Worm (Caenorhabditis elegans) whole organism, young adult: ENCODE results near the gene dmsr-6.

Source experiments
- D2030.7 ChIP-seq: fragments of 200-800 bp; sonication (Bioruptor generic); IDR thresholded peaks from 2 replicates; pipeline ENCODE4 v1.3.6; 2022; ENCODE audit warnings: missing genetic modification reagents, missing genetic modification characterization, missing compliant biosample characterization
- F37B4.10 ChIP-seq: fragments of 200-800 bp; sonication (Bioruptor generic); IDR thresholded peaks from 2 replicates; pipeline ENCODE4 v1.3.6; 2022; ENCODE audit warnings: missing genetic modification characterization, missing compliant biosample characterization
- T26A5.8 ChIP-seq: sonication (generic microtip); optimal IDR thresholded peaks from 2 replicates; lab custom pipeline; 2016; ENCODE audit warnings: missing genetic modification characterization, missing compliant biosample characterization
- Y95B8A.8 ChIP-seq: fragments of 200-800 bp; sonication (Bioruptor generic); IDR thresholded peaks from 2 replicates; pipeline ENCODE4 v1.3.6; 2022; ENCODE audit warnings: missing genetic modification reagents, missing genetic modification characterization, missing compliant biosample characterization
- ama-1 ChIP-seq, 3 experiments: fragments of 150-350 bp in 1 of 3; sonication (generic microtip) in 2 of 3; optimal IDR thresholded peaks; 2 replicates each; lab custom pipeline; 2014 to 2018; ENCODE audit warnings: missing biosample characterization in 2 of 3, missing genetic modification characterization in 2 of 3, missing genetic modification reagents in 2 of 3
- die-1 ChIP-seq: sonication (generic microtip); optimal IDR thresholded peaks from 2 replicates; lab custom pipeline; 2016; ENCODE audit warnings: missing genotype, mild to moderate bottlenecking, missing genetic modification characterization, missing compliant biosample characterization
- dpl-1 ChIP-seq: fragments of 150-350 bp; optimal IDR thresholded peaks from 2 replicates; lab custom pipeline; 2014; ENCODE audit warnings: missing biosample characterization, missing genetic modification reagents, missing genetic modification characterization
- lin-40 ChIP-seq: sonication (generic microtip); optimal IDR thresholded peaks from 2 replicates; lab custom pipeline; 2016; ENCODE audit warnings: missing genetic modification characterization, mild to moderate bottlenecking, missing compliant biosample characterization, missing genotype, missing genetic modification reagents
- lsy-27 ChIP-seq: sonication (generic microtip); optimal IDR thresholded peaks from 2 replicates; lab custom pipeline; 2017; ENCODE audit warnings: missing genetic modification characterization, mild to moderate bottlenecking, missing compliant biosample characterization, antibody characterized with exemption, missing genotype, borderline replicate concordance; ENCODE audit not compliant: insufficient read depth
- nfya-2 ChIP-seq: fragments of 200-800 bp; sonication (Bioruptor generic); IDR thresholded peaks from 2 replicates; pipeline ENCODE4 v1.3.6; 2022; ENCODE audit warnings: missing genetic modification reagents, missing genetic modification characterization, missing compliant biosample characterization
- xnd-1 ChIP-seq: sonication (generic microtip); optimal IDR thresholded peaks from 2 replicates; lab custom pipeline; 2016; ENCODE audit warnings: missing genotype, missing genetic modification reagents, missing genetic modification characterization, missing compliant biosample characterization

DNA sequence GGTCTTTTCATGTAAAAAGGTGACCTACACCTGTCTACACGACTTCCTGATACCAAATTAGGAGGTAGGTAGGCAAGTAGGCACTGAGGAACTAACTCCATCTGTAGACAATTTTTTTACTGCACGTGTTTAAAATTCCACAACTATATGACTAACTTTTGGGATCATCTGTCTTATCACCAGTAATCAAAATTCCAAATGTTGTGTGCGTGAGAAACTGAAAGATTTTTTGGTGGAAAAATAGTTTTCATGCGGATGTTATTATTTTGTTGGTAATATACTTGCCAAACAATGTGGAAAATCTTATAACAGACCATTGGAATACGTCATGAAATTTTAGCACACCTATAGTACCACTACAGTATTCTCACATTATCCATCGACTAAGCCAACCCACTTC lies 55.8 kb downstream of the dmsr-6 start, which contains the start of gene K10H10.13:
- TF ChIP-seq Y95B8A.8 (GFP tag; lab: Robert Waterston, UW) (no peak), nfya-2 (GFP tag; lab: Robert Waterston, UW) (no peak), T26A5.8 (tag; lab: Kevin White, UChicago) (no peak), D2030.7 (GFP tag; lab: Robert Waterston, UW) (no peak), xnd-1 (tag; lab: Kevin White, UChicago) (no peak), F37B4.10 (GFP tag; lab: Robert Waterston, UW) (no peak), ama-1 (optimal IDR thresholded peaks at IDR 0.05; lab: Kevin White, UChicago) (no peak), ama-1 (GFP tag; optimal IDR thresholded peaks at IDR 0.05; lab: Kevin White, UChicago) (no peak), die-1 (tag; lab: Kevin White, UChicago) (no peak), lsy-27 (tag; lab: Kevin White, UChicago) (no peak), lin-40 (no peak), dpl-1 (GFP tag; lab: Kevin White, UChicago) (no peak)
